Worm (Caenorhabditis elegans): Measurements from ENCODE around the gene srbc-5.

The srbc-5 gene

DNA sequence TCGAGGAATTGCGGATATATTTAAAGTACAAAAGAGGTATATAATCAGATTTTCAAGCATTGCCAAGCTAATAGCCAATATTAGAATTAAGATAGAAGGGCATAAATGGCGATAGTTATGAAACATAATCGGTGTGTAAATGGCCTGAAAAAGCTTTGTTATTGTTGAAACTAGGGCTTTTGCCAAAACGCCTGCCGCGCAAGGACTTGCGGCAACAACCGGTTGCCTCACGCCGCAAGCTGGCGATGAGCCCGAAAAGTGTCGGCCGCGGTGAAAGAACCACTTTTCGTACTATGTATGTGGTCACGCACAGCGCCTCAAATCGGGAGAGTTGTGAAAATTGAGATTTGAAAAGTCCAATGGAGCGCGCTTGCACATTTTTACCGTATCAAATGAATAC is 39.3 kb downstream of the srbc-5 start:
- TF ChIP-seq sem-2 (GFP tag; optimal IDR thresholded peaks at IDR 0.05): no peak
- TF ChIP-seq snpc-4 (tag; optimal IDR thresholded peaks at IDR 0.05): no peak
- no peak for TF ChIP-seq lin-32 (GFP tag; optimal IDR thresholded peaks at IDR 0.05)
- no peak for TF ChIP-seq unc-39 (tag; optimal IDR thresholded peaks at IDR 0.05)
- no peak for TF ChIP-seq elt-1 (tag; optimal IDR thresholded peaks at IDR 0.05; ENCODE audit: borderline replicate concordance, insufficient read depth)
- TF ChIP-seq nhr-28 (tag; optimal IDR thresholded peaks at IDR 0.05): no peak
- TF ChIP-seq nhr-12 (tag; optimal IDR thresholded peaks at IDR 0.05): no peak
- TF ChIP-seq drap-1 (GFP tag; optimal IDR thresholded peaks at IDR 0.05): no peak
- no peak for TF ChIP-seq unc-62 (GFP tag; optimal IDR thresholded peaks at IDR 0.05)

DNA sequence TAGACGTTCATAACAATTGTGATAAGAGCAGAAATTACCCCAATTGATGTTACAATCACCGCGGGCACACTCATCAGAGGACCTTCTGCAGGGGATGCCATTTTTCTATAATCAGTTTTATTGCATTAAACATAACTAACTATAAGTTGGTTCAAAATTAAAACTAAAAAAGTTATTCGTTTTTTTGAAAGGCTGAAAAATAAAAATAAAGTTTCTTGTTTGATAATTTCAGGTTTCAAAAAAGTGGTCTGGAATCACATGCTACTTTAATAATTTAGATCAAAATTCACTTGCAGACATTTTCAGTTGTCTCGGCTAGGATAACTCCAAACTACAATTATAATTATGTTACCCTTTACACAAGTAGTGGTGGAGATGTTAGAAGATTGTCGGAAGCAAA is 41.7 kb downstream of the srbc-5 start, which contains the start of gene srbc-1:
srbc-1 (minus strand) TSS at position 101 of the 400 bp plus-strand sequence.
- TF ChIP-seq lsy-2 (tag; optimal IDR thresholded peaks at IDR 0.05) (no peak), unc-120 (tag; optimal IDR thresholded peaks at IDR 0.05; ENCODE audit: poor library complexity, severe bottlenecking) (no peak), nhr-237 (tag; optimal IDR thresholded peaks at IDR 0.05) (no peak), sptf-1 (tag; optimal IDR thresholded peaks at IDR 0.05) (no peak), hlh-1 (tag; optimal IDR thresholded peaks at IDR 0.05) (no peak), lin-13 (tag; optimal IDR thresholded peaks at IDR 0.05) (no peak), drap-1 (GFP tag; optimal IDR thresholded peaks at IDR 0.05) (no peak), bed-3 (GFP tag; optimal IDR thresholded peaks at IDR 0.05) (no peak), nhr-76 (tag; optimal IDR thresholded peaks at IDR 0.05) (no peak)

DNA sequence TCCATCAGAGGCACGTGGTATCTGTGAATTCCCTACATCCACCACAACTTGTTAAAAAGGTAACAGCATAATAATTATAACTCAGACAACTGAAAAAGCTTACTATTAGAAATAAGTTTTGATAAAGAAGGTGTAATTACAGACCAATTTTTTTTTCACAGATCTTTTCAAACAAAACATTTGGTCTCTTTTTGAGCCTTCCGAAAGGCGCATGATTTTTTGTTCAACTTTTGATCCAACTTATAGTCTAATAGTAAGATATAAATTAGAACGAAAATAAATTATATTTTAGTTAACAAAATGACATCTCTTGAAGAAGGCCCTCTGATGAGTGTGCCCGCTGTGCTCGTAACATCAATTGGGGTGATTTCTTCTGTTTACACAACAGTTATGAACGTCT is 48.0 kb downstream of the srbc-5 start, which contains the start of gene srbc-3:
srbc-3 (plus strand) TSS at position 301 of the 400 bp plus-strand sequence.
- TF ChIP-seq flh-1 (GFP tag; optimal IDR thresholded peaks at IDR 0.05): no peak
- TF ChIP-seq lin-13 (tag; optimal IDR thresholded peaks at IDR 0.05): no peak
- no peak for TF ChIP-seq nhr-28 (tag; optimal IDR thresholded peaks at IDR 0.05)
- no peak for TF ChIP-seq ceh-39 (tag; optimal IDR thresholded peaks at IDR 0.05)
- no peak for TF ChIP-seq tbx-8 (GFP tag; optimal IDR thresholded peaks at IDR 0.05)

Measured in whole organism, mixed stage, embryonic.